Fruit fly (Drosophila melanogaster) whole organism, adult: Measurements from ENCODE around the gene CG9444.

Experiments
- CG11617 ChIP-seq: fragments of 200-800 bp; sonication (Bioruptor generic); optimal IDR thresholded peaks from 2 replicates; lab custom pipeline; 2017; ENCODE audit warnings: mild to moderate bottlenecking, missing biosample characterization, missing genetic modification reagents, missing genetic modification characterization
- CG12768 ChIP-seq: fragments of 200-800 bp; sonication (Bioruptor generic); optimal IDR thresholded peaks from 2 replicates; lab custom pipeline; 2017; ENCODE audit warnings: missing biosample characterization, missing genetic modification characterization, mild to moderate bottlenecking, moderate library complexity, missing genetic modification reagents
- CG33017 ChIP-seq: fragments of 200-800 bp; sonication (Bioruptor generic); optimal IDR thresholded peaks from 2 replicates; lab custom pipeline; 2018; ENCODE audit warnings: missing biosample characterization, mild to moderate bottlenecking, missing genetic modification characterization, moderate library complexity
- CG5204 ChIP-seq: fragments of 200-800 bp; sonication (Bioruptor generic); optimal IDR thresholded peaks from 2 replicates; lab custom pipeline; 2016; ENCODE audit warnings: missing biosample characterization, missing genetic modification characterization
- CG7045 ChIP-seq: fragments of 200-800 bp; sonication (Bioruptor generic); optimal IDR thresholded peaks from 2 replicates; lab custom pipeline; 2017; ENCODE audit warnings: missing biosample characterization, mild to moderate bottlenecking, missing genetic modification characterization
- CG7101 ChIP-seq: fragments of 200-800 bp; sonication (Bioruptor generic); optimal IDR thresholded peaks from 2 replicates; lab custom pipeline; 2018; ENCODE audit warnings: missing biosample characterization, mild to moderate bottlenecking, missing genetic modification characterization, moderate library complexity
- Mnt ChIP-seq: fragments of 200-800 bp; sonication (Bioruptor generic); optimal IDR thresholded peaks from 2 replicates; lab custom pipeline; 2016; ENCODE audit warnings: missing biosample characterization, mild to moderate bottlenecking, missing genetic modification characterization
- cic ChIP-seq: fragments of 200-800 bp; sonication (Bioruptor generic); optimal IDR thresholded peaks from 2 replicates; lab custom pipeline; 2017; ENCODE audit warnings: missing biosample characterization, mild to moderate bottlenecking, missing genetic modification characterization, moderate library complexity
- cnc ChIP-seq, 2 experiments: fragments of >200 bp; optimal IDR thresholded peaks; 2 replicates each; lab custom pipeline; 2017
- kay ChIP-seq: fragments of 200-800 bp; sonication (Bioruptor generic); peaks from one replicate; lab custom pipeline; 2016; ENCODE audit warnings: missing biosample characterization, missing genetic modification characterization, borderline replicate concordance
- toe ChIP-seq: fragments of 200-800 bp; sonication (Bioruptor generic); optimal IDR thresholded peaks from 2 replicates; lab custom pipeline; 2016; ENCODE audit warnings: missing biosample characterization, missing genetic modification characterization

DNA sequence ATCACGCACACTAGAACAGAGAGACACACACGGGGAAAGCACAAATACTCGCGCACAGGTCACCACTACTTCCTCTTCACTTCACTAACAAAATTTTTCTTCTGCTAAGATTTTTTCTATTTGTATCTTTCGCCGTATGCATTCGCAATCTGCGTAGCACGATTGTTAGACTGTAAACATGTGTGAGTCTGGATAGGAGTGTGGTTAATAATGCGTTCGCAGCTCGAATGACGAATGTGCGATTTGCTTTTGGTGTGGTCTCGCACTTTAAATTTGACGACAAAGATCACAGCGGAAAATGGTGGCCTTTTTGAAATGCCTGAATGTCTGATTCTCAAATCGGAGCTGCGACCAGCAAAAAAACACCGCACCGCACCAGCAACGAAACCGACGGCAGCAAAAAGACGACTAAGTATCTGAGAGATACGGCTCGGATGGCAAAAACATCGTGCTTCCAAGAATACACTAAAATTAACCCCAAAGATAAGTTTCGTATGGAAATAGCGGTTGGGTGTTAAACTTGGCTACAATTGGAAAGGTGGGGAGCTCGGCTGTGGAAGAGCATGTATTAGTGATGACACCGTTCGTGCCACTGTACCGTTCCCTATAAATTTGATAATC is 21.1 kb upstream of the CG9444 start, which contains the start of gene Unc-115a:
- TF ChIP-seq CG11617 (GFP tag; lab: Kevin White, UChicago), result peak; percentile 68
- TF ChIP-seq CG5204 (GFP tag; lab: Kevin White, UChicago), result no peak
- peak; percentile 87 for TF ChIP-seq Mnt
- TF ChIP-seq CG12768 (GFP tag; lab: Kevin White, UChicago), result peak; percentile 33
- TF ChIP-seq CG7045, result no peak
- no peak for TF ChIP-seq toe (GFP tag; lab: Kevin White, UChicago)
- peak; percentile 18 for TF ChIP-seq CG7101 (tag; lab: Kevin White, UChicago)
- no peak for TF ChIP-seq kay (GFP tag; lab: Kevin White, UChicago)
- TF ChIP-seq cic (GFP tag; lab: Kevin White, UChicago), result peak; percentile 37
- TF ChIP-seq cnc (optimal IDR thresholded peaks at IDR 0.05; lab: Kevin White, UChicago), result no peak
- TF ChIP-seq CG33017 (tag; lab: Kevin White, UChicago), result peak; percentile 31
